Worm (Caenorhabditis elegans): ENCODE results near the gene dnj-9.

- no peak for TF ChIP-seq blmp-1 (tag; optimal IDR thresholded peaks at IDR 0.05; ENCODE audit: insufficient read depth)
- no peak for TF ChIP-seq ceh-82 (tag; optimal IDR thresholded peaks at IDR 0.05)
- TF ChIP-seq ztf-11 (tag; optimal IDR thresholded peaks at IDR 0.05): no peak
- TF ChIP-seq ama-1 (optimal IDR thresholded peaks at IDR 0.05): no peak
- TF ChIP-seq lin-13 (GFP tag; optimal IDR thresholded peaks at IDR 0.05): no peak
These were observed 53.5 kb downstream of the dnj-9 start for ce11 chrII:4905331-4905730.
